Worm (Caenorhabditis elegans) whole organism, L3 larva: ENCODE results near the gene K04C1.5.

Source experiments
- ZK546.5 ChIP-seq: sonication (generic microtip); optimal IDR thresholded peaks from 2 replicates; lab custom pipeline; 2017; ENCODE audit warnings: missing biosample characterization, missing genetic modification characterization
- aly-2 ChIP-seq: fragments of 150-350 bp; optimal IDR thresholded peaks from 2 replicates; lab custom pipeline; 2014; ENCODE audit warnings: missing biosample characterization, missing genetic modification characterization
- ama-1 ChIP-seq: fragments of 150-350 bp; optimal IDR thresholded peaks from 2 replicates; lab custom pipeline; 2018
- ceh-16 ChIP-seq: sonication (generic microtip); optimal IDR thresholded peaks from 2 replicates; lab custom pipeline; 2017; ENCODE audit warnings: missing biosample characterization, missing genetic modification characterization
- ceh-82 ChIP-seq: fragments of 150-350 bp; optimal IDR thresholded peaks from 2 replicates; lab custom pipeline; 2014; ENCODE audit warnings: missing biosample characterization, missing genetic modification characterization
- daf-12 ChIP-seq: fragments of 150-350 bp; optimal IDR thresholded peaks from 2 replicates; lab custom pipeline; 2014; ENCODE audit warnings: missing biosample characterization, missing genetic modification reagents, missing genetic modification characterization
- egl-27 ChIP-seq: sonication (generic microtip); optimal IDR thresholded peaks from 4 replicates; lab custom pipeline; 2017; ENCODE audit warnings: missing biosample characterization, missing genetic modification reagents, missing genetic modification characterization
- egl-5 ChIP-seq: fragments of 150-350 bp; optimal IDR thresholded peaks from 2 replicates; lab custom pipeline; 2017; ENCODE audit warnings: missing biosample characterization, missing genetic modification reagents, missing genetic modification characterization, inconsistent platforms
- elt-1 ChIP-seq: fragments of 150-350 bp; optimal IDR thresholded peaks from 2 replicates; lab custom pipeline; 2014; ENCODE audit warnings: missing biosample characterization, missing genetic modification characterization
- elt-2 ChIP-seq: sonication (generic microtip); optimal IDR thresholded peaks from 2 replicates; lab custom pipeline; 2016; ENCODE audit warnings: missing genetic modification reagents, mild to moderate bottlenecking, missing genetic modification characterization, missing compliant biosample characterization
- elt-3 ChIP-seq, 3 experiments: fragments of 150-350 bp in 1 of 3; sonication (generic microtip) in 2 of 3; optimal IDR thresholded peaks; 2 replicates in 2 of 3; 4 replicates in 1 of 3; lab custom pipeline; 2014 to 2017; ENCODE audit warnings: missing biosample characterization in 3 of 3, missing genetic modification characterization in 3 of 3
- fkh-2 ChIP-seq: fragments of 150-350 bp; optimal IDR thresholded peaks from 2 replicates; lab custom pipeline; 2014; ENCODE audit warnings: missing biosample characterization, missing genetic modification reagents, missing genetic modification characterization
- fos-1 ChIP-seq: fragments of 150-350 bp; optimal IDR thresholded peaks from 2 replicates; lab custom pipeline; 2014; ENCODE audit warnings: missing biosample characterization, missing genetic modification characterization
- hmg-11 ChIP-seq: sonication (generic microtip); optimal IDR thresholded peaks from 2 replicates; lab custom pipeline; 2016; ENCODE audit warnings: missing genetic modification characterization, missing compliant biosample characterization
- jun-1 ChIP-seq: fragments of 150-350 bp; optimal IDR thresholded peaks from 2 replicates; lab custom pipeline; 2014; ENCODE audit warnings: missing biosample characterization, missing genetic modification reagents, missing genetic modification characterization
- lin-15B ChIP-seq: fragments of 150-350 bp; optimal IDR thresholded peaks from 2 replicates; lab custom pipeline; 2014; ENCODE audit warnings: missing biosample characterization, missing genetic modification characterization
- lin-39 ChIP-seq: fragments of 150-350 bp; optimal IDR thresholded peaks from 2 replicates; lab custom pipeline; 2018; ENCODE audit warnings: missing biosample characterization, missing genetic modification reagents, missing genetic modification characterization
- lsy-12 ChIP-seq: sonication (generic microtip); optimal IDR thresholded peaks from 2 replicates; lab custom pipeline; 2016; ENCODE audit warnings: mild to moderate bottlenecking, missing genetic modification characterization, missing compliant biosample characterization
- mdl-1 ChIP-seq: fragments of 150-350 bp; optimal IDR thresholded peaks from 2 replicates; lab custom pipeline; 2014; ENCODE audit warnings: missing biosample characterization, missing genetic modification characterization
- nfya-1 ChIP-seq: sonication (generic microtip); optimal IDR thresholded peaks from 2 replicates; lab custom pipeline; 2017; ENCODE audit warnings: missing genetic modification characterization, mild to moderate bottlenecking, missing compliant biosample characterization, antibody characterized with exemption, moderate library complexity; ENCODE audit not compliant: insufficient read depth
- nhr-11 ChIP-seq: fragments of 150-350 bp; optimal IDR thresholded peaks from 2 replicates; lab custom pipeline; 2014; ENCODE audit warnings: missing biosample characterization, missing genetic modification characterization
- nhr-12 ChIP-seq: fragments of 150-350 bp; optimal IDR thresholded peaks from 2 replicates; lab custom pipeline; 2014; ENCODE audit warnings: missing biosample characterization, missing genetic modification characterization
- nhr-23 ChIP-seq: fragments of 150-350 bp; optimal IDR thresholded peaks from 2 replicates; lab custom pipeline; 2014; ENCODE audit warnings: missing biosample characterization, missing genetic modification reagents, missing genetic modification characterization
- nhr-28 ChIP-seq: fragments of 150-350 bp; optimal IDR thresholded peaks from 2 replicates; lab custom pipeline; 2014; ENCODE audit warnings: missing biosample characterization, missing genetic modification characterization
- nhr-43 ChIP-seq: sonication (generic microtip); optimal IDR thresholded peaks from 2 replicates; lab custom pipeline; 2016; ENCODE audit warnings: mild to moderate bottlenecking, missing genetic modification characterization, missing compliant biosample characterization; ENCODE audit not compliant: poor library complexity, severe bottlenecking
- nhr-67 ChIP-seq: fragments of 150-350 bp; optimal IDR thresholded peaks from 2 replicates; lab custom pipeline; 2014; ENCODE audit warnings: missing biosample characterization, missing genetic modification characterization
- nhr-76 ChIP-seq: fragments of 150-350 bp; sonication (generic microtip); optimal IDR thresholded peaks from 5 replicates; lab custom pipeline; 2014; ENCODE audit warnings: missing biosample characterization, missing genetic modification characterization
- nhr-77 ChIP-seq: fragments of 150-350 bp; optimal IDR thresholded peaks from 2 replicates; lab custom pipeline; 2014; ENCODE audit warnings: missing biosample characterization, missing genetic modification characterization
- sea-2 ChIP-seq: fragments of 150-350 bp; sonication (generic microtip); optimal IDR thresholded peaks from 4 replicates; lab custom pipeline; 2014; ENCODE audit warnings: missing biosample characterization, missing genetic modification reagents, missing genetic modification characterization
- tbx-2 ChIP-seq: sonication (generic microtip); optimal IDR thresholded peaks from 2 replicates; lab custom pipeline; 2016; ENCODE audit warnings: mild to moderate bottlenecking, missing genetic modification characterization, missing compliant biosample characterization
- unc-39 ChIP-seq: sonication (generic microtip); optimal IDR thresholded peaks from 4 replicates; lab custom pipeline; 2017; ENCODE audit warnings: missing biosample characterization, missing genetic modification characterization
- unc-62 ChIP-seq: fragments of 150-350 bp; sonication (generic microtip); optimal IDR thresholded peaks from 4 replicates; lab custom pipeline; 2014; ENCODE audit warnings: missing biosample characterization, missing genetic modification reagents, missing genetic modification characterization
- zag-1 ChIP-seq: fragments of 150-350 bp; optimal IDR thresholded peaks from 2 replicates; lab custom pipeline; 2014; ENCODE audit warnings: missing biosample characterization, missing genetic modification characterization

Gene K04C1.5

ce11 chrX:14263473-14263872 lies 15.6 kb downstream of the K04C1.5 start, which contains the start of gene E02H4.8:
TSS of gene E02H4.8 (minus strand) at chrX:14263573.
- TF ChIP-seq lin-15B (tag; lab: Kevin White, UChicago) (no peak), daf-12 (tag; lab: Kevin White, UChicago) (no peak), unc-62 (no peak), zag-1 (tag; lab: Kevin White, UChicago) (no peak), nhr-76 (tag; lab: Kevin White, UChicago) (no peak), nhr-28 (no peak), nhr-43 (no peak), ceh-16 (tag; lab: Kevin White, UChicago) (no peak), hmg-11 (tag; lab: Kevin White, UChicago) (no peak)

DNA sequence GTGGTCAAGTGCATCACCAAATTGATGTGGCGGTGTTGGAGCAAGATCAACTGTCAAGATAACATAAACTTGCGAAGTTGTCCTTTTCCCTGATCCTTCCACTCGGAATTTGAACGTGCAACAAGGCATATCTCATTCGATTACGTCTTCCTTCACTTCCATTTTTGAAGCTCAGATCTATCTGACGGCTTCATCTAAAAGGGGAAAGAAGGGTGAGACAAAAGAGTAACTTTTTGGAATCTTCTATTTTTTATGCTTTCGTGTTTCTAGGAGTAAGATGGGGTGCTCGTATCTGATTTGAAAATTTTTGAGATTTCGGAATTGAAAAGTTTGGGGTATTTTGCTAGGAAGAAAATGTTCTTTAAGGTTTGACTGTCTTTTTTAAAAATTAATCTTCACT lies 19.3 kb downstream of the K04C1.5 start:
- peak; percentile 65 for TF ChIP-seq elt-1 (tag; lab: Kevin White, UChicago)
- no peak for TF ChIP-seq elt-2 (tag; lab: Kevin White, UChicago)

- TF ChIP-seq tbx-2 (no peak), unc-39 (tag; lab: Kevin White, UChicago) (no peak), elt-3 (tag; optimal IDR thresholded peaks at IDR 0.05; lab: Kevin White, UChicago) (no peak), ZK546.5 (tag; lab: Kevin White, UChicago) (no peak), aly-2 (tag; lab: Kevin White, UChicago) (no peak), jun-1 (tag; lab: Kevin White, UChicago) (no peak), lsy-12 (tag; lab: Kevin White, UChicago) (no peak), ama-1 (lab: Kevin White, UChicago) (no peak), fkh-2 (tag; lab: Kevin White, UChicago) (no peak), nhr-67 (tag; lab: Kevin White, UChicago) (no peak), nhr-76 (tag; lab: Kevin White, UChicago) (no peak), nhr-77 (tag; lab: Kevin White, UChicago) (no peak), nhr-12 (tag; lab: Kevin White, UChicago) (no peak), sea-2 (GFP tag; lab: Kevin White, UChicago) (no peak), unc-62 (no peak), nhr-28 (no peak), fos-1 (no peak), egl-27 (tag; lab: Kevin White, UChicago) (no peak)
These were observed 19.9 kb downstream of the K04C1.5 start, which contains the start of gene del-1 for ce11 chrX:14267781-14268180. TSS of gene del-1 (plus strand) at chrX:14268081.

- TF ChIP-seq nhr-77 (tag; lab: Kevin White, UChicago) (no peak), egl-5 (no peak), mdl-1 (tag; lab: Kevin White, UChicago) (no peak), ceh-16 (tag; lab: Kevin White, UChicago) (no peak), lin-15B (tag; lab: Kevin White, UChicago) (no peak)
These were observed 33.7 kb downstream of the K04C1.5 start, which contains the start of gene E02H4.2 for ce11 chrX:14281526-14281925. TSS of gene E02H4.2 (minus strand) at chrX:14281626.

ce11 chrX:14287888-14288287 lies 40.0 kb downstream of the K04C1.5 start:
- TF ChIP-seq mdl-1 (tag; lab: Kevin White, UChicago), result no peak
- TF ChIP-seq nhr-11 (tag; lab: Kevin White, UChicago), result peak; percentile 89
- peak; percentile 9 for TF ChIP-seq lin-39 (tag; lab: Kevin White, UChicago)
- TF ChIP-seq nfya-1 (tag; lab: Kevin White, UChicago), result peak; percentile 14

DNA sequence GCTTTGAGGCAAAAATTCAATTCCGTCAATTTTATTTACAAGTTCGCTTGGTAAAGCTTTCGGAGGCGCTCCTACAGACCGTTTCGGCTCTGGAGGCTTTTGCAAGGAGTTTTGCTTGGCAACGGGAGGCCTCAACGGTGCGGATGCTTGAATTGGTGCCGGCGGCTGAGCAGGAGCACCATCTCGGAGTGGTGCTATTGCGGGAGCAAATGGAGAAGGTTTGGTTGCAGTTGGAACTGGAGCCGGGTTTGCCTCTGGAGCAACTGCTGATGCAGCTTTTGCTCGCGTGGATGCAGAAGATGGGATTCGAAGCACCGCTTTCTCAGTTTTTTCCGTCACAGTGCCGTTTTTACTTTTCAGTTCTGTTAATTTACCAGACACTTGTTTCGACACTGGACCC lies 42.1 kb downstream of the K04C1.5 start:
- no peak for TF ChIP-seq nhr-76 (tag; lab: Kevin White, UChicago)

- TF ChIP-seq hmg-11 (tag; lab: Kevin White, UChicago), result no peak
- TF ChIP-seq ceh-82, result no peak
- no peak for TF ChIP-seq nhr-23
- no peak for TF ChIP-seq fkh-2 (tag; lab: Kevin White, UChicago)
- TF ChIP-seq, all 47 proteins: peak for 0
These were observed 44.8 kb downstream of the K04C1.5 start for ce11 chrX:14292632-14293031.
